Fruit fly (Drosophila melanogaster): ENCODE data around the gene Mcm10.

Gene Mcm10

DNA sequence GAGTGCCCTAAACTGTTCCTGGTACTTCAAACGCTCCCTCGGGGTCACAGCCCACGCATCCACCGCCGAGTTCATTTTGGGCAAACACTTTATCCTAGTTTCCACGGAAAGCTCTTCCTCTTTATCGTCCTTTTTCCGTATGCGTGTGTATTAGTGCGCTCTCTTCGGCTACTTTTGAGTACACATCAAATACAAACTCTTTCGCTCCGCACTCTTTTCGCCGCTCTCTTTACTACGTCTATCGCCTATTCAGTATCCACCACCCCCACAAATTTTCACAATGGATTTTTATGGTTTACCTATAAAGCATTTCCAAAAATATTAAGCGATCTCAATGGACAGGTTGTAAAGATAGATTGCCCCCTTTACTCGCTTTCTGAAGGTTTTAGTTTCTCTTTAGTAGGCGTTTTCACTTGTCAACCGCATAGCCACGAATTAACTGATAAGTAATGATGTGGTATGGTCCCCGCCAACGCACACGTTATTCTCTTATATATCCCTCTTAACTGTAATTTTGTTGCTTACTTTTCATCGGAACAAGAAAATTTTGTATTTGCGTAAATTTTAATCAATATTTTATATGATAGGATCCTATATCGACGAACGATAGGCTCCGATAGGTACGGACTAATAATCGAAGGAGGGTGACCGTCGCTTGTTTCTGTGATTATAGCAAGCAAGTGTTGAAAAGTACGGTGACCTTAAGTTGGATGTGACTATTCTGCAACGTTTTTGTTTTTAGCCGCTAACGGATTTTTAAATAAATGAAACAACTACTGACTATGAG lies 37.8 kb upstream of the Mcm10 start, which contains the start of gene Dap160 (continued):
- no peak for TF ChIP-seq CG10654 (GFP tag; optimal IDR thresholded peaks at IDR 0.05)
- no peak for TF ChIP-seq salm (tag; optimal IDR thresholded peaks at IDR 0.05)
- no peak for TF ChIP-seq ttk (GFP tag; IDR thresholded peaks at IDR 0.05)
- 0 out of 2 replicates have a peak, but pooled peaks have one; percentile 33 for TF ChIP-seq CG1024 (GFP tag; IDR thresholded peaks at IDR 0.05)
- peak; percentile 80 for TF ChIP-seq CG4617 (GFP tag; optimal IDR thresholded peaks at IDR 0.05; ENCODE audit: borderline replicate concordance)
- TF ChIP-seq Optix (GFP tag; IDR thresholded peaks at IDR 0.05), result no peak
- no peak for TF ChIP-seq Dek (tag; optimal IDR thresholded peaks at IDR 0.05)
- no peak for TF ChIP-seq Neu2 (GFP tag; optimal IDR thresholded peaks at IDR 0.05; ENCODE audit: borderline replicate concordance)
- no peak for TF ChIP-seq slou (GFP tag; optimal IDR thresholded peaks at IDR 0.05)
- no peak; the same call in 1 of the 2 replicates for TF ChIP-seq ssp (GFP tag; IDR thresholded peaks at IDR 0.05)
- TF ChIP-seq sisA (GFP tag; IDR thresholded peaks at IDR 0.05), result no peak
- no peak for TF ChIP-seq prd (optimal IDR thresholded peaks at IDR 0.05)
- TF ChIP-seq prd (GFP tag; IDR thresholded peaks at IDR 0.05), result no peak
- TF ChIP-seq wor (GFP tag; IDR thresholded peaks at IDR 0.05), result no peak
- no peak for TF ChIP-seq lab (GFP tag; optimal IDR thresholded peaks at IDR 0.05)
- TF ChIP-seq ATbp (GFP tag; optimal IDR thresholded peaks at IDR 0.05), result no peak
- TF ChIP-seq CG3163 (GFP tag; optimal IDR thresholded peaks at IDR 0.05), result peak; percentile 96
- no peak for TF ChIP-seq br (optimal IDR thresholded peaks at IDR 0.05)
- no peak for TF ChIP-seq eve (GFP tag; optimal IDR thresholded peaks at IDR 0.05)
- no peak for TF ChIP-seq kni (GFP tag; optimal IDR thresholded peaks at IDR 0.05)
- TF ChIP-seq Opbp (GFP tag; IDR thresholded peaks at IDR 0.05; ENCODE audit: partially characterized antibody), result peak; percentile 82; the same call in 2 of the 3 replicates
- TF ChIP-seq Awh (GFP tag; IDR thresholded peaks at IDR 0.05), result no peak
- TF ChIP-seq HLH54F (GFP tag; optimal IDR thresholded peaks at IDR 0.05), result no peak
- no peak for TF ChIP-seq Ets65A (GFP tag)
- peak; percentile 59; the same call in 1 of the 2 replicates for TF ChIP-seq tna (GFP tag; IDR thresholded peaks at IDR 0.05; ENCODE audit: partially characterized antibody)
- TF ChIP-seq Dll (GFP tag; IDR thresholded peaks at IDR 0.05; ENCODE audit: partially characterized antibody), result peak; percentile 72
- TF ChIP-seq Nf-YA (GFP tag; IDR thresholded peaks at IDR 0.05), result no peak
- TF ChIP-seq CG9215 (GFP tag; IDR thresholded peaks at IDR 0.05), result no peak
- no peak for TF ChIP-seq yki (optimal IDR thresholded peaks at IDR 0.05)
- peak; percentile 81 for TF ChIP-seq CG7963 (GFP tag; IDR thresholded peaks at IDR 0.05; ENCODE audit: partially characterized antibody)
- TF ChIP-seq CG10209 (GFP tag; optimal IDR thresholded peaks at IDR 0.05), result no peak
- TF ChIP-seq Hmr (GFP tag; optimal IDR thresholded peaks at IDR 0.05), result no peak
- no peak for TF ChIP-seq pros (GFP tag; optimal IDR thresholded peaks at IDR 0.05)
- TF ChIP-seq luna (GFP tag; optimal IDR thresholded peaks at IDR 0.05), result no peak
- TF ChIP-seq sna (GFP tag; IDR thresholded peaks at IDR 0.05; ENCODE audit: partially characterized antibody), result peak; percentile 33; the same call in 1 of the 2 replicates
- TF ChIP-seq CG12071 (GFP tag; optimal IDR thresholded peaks at IDR 0.05), result no peak
- TF ChIP-seq Mad (GFP tag; optimal IDR thresholded peaks at IDR 0.05), result no peak
- peak; percentile 39; the same call in 1 of the 3 replicates for TF ChIP-seq Dbx (GFP tag; IDR thresholded peaks at IDR 0.05)
- no peak for TF ChIP-seq Aef1 (GFP tag; IDR thresholded peaks at IDR 0.05)
- TF ChIP-seq gce (GFP tag; IDR thresholded peaks at IDR 0.05), result no peak
- TF ChIP-seq exex (tag; optimal IDR thresholded peaks at IDR 0.05), result peak; percentile 39
- TF ChIP-seq CG11085 (GFP tag; IDR thresholded peaks at IDR 0.05), result no peak
- no peak for TF ChIP-seq CG2199 (GFP tag; IDR thresholded peaks at IDR 0.05)
- TF ChIP-seq corto (GFP tag; optimal IDR thresholded peaks at IDR 0.05), result no peak
- no peak for TF ChIP-seq CG18619 (GFP tag; optimal IDR thresholded peaks at IDR 0.05)
- TF ChIP-seq Bteb2 (GFP tag; optimal IDR thresholded peaks at IDR 0.05), result no peak
- no peak for TF ChIP-seq CG6813 (GFP tag; optimal IDR thresholded peaks at IDR 0.05)
- TF ChIP-seq ash1 (GFP tag; optimal IDR thresholded peaks at IDR 0.05), result no peak
- TF ChIP-seq PHDP (tag; optimal IDR thresholded peaks at IDR 0.05), result no peak
- TF ChIP-seq lilli (GFP tag; optimal IDR thresholded peaks at IDR 0.05), result no peak
